Worm (Caenorhabditis elegans) whole organism, early embryonic: ENCODE measurements around the gene C49A9.3.

Source experiments
- flt-1 ChIP-seq: fragments of 200-800 bp; sonication (Bioruptor generic); IDR thresholded peaks from 2 replicates; pipeline ENCODE4 v1.3.6; 2022; ENCODE audit warnings: missing genetic modification characterization, missing compliant biosample characterization
- hnd-1 ChIP-seq: sonication (generic microtip); optimal IDR thresholded peaks from 2 replicates; lab custom pipeline; 2016; ENCODE audit warnings: missing genetic modification characterization, missing compliant biosample characterization

DNA sequence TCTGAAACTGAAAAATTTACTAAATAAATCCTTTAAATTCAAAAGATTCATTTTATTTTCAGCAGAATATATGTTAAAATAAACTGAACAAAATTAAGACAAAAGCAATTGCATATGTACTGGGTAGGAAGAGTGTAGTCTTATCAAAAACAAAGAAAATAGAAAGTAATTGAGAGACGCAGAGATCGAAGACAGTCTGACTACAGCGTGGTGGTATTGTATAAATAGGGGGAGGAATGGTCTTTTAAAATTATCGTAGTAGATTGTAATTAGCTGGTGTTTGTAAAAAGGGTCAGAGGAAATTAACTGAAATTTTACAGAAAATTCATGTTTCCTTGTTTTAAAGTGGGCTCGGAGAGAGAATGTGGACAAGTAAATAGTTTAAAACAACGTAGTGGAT, 26.6 kb downstream of the C49A9.3 start, which contains the start of gene acox-3:
- no peak for TF ChIP-seq hnd-1 (tag; lab: Kevin White, UChicago)
- no peak for TF ChIP-seq flt-1 (GFP tag; lab: Robert Waterston, UW)
